Worm (Caenorhabditis elegans) whole organism, L2 larva: ENCODE data around the gene smoc-1.

Source experiments
- C34F6.9 ChIP-seq: fragments of 150-350 bp; optimal IDR thresholded peaks from 2 replicates; lab custom pipeline; 2014; ENCODE audit warnings: missing biosample characterization, missing genetic modification characterization
- F13H6.1 ChIP-seq: sonication (generic microtip); optimal IDR thresholded peaks from 2 replicates; lab custom pipeline; 2016; ENCODE audit warnings: missing genetic modification characterization, missing compliant biosample characterization
- R02D3.7 ChIP-seq: fragments of 150-350 bp; optimal IDR thresholded peaks from 2 replicates; lab custom pipeline; 2014; ENCODE audit warnings: missing biosample characterization, missing genetic modification characterization
- Y55F3AM.14 ChIP-seq: fragments of 200-800 bp; sonication (Bioruptor generic); optimal IDR thresholded peaks from 2 replicates; lab custom pipeline; 2018; ENCODE audit warnings: mild to moderate bottlenecking, missing genetic modification characterization, missing compliant biosample characterization
- ZK546.5 ChIP-seq: sonication (generic microtip); optimal IDR thresholded peaks from 2 replicates; lab custom pipeline; 2017; ENCODE audit warnings: missing biosample characterization, missing genetic modification characterization
- alr-1 ChIP-seq: fragments of 150-350 bp; optimal IDR thresholded peaks from 2 replicates; lab custom pipeline; 2014; ENCODE audit warnings: missing biosample characterization, missing genetic modification characterization
- ama-1 ChIP-seq: fragments of 150-350 bp; optimal IDR thresholded peaks from 2 replicates; lab custom pipeline; 2018; ENCODE audit warnings: inconsistent platforms
- blmp-1 ChIP-seq: sonication (generic microtip); optimal IDR thresholded peaks from 2 replicates; lab custom pipeline; 2017; ENCODE audit warnings: missing genetic modification characterization, mild to moderate bottlenecking, missing compliant biosample characterization, antibody characterized with exemption, moderate library complexity; ENCODE audit not compliant: insufficient read depth
- ceh-16 ChIP-seq: fragments of 150-350 bp; optimal IDR thresholded peaks from 2 replicates; lab custom pipeline; 2014; ENCODE audit warnings: missing biosample characterization, missing genetic modification characterization
- ceh-82 ChIP-seq: fragments of 150-350 bp; optimal IDR thresholded peaks from 2 replicates; lab custom pipeline; 2014; ENCODE audit warnings: missing biosample characterization, missing genetic modification characterization
- crh-2 ChIP-seq: sonication (generic microtip); optimal IDR thresholded peaks from 2 replicates; lab custom pipeline; 2017; ENCODE audit warnings: missing biosample characterization, missing genetic modification characterization
- dmd-4 ChIP-seq: sonication (generic microtip); optimal IDR thresholded peaks from 2 replicates; lab custom pipeline; 2017; ENCODE audit warnings: missing biosample characterization, missing genetic modification characterization
- egl-27 ChIP-seq: sonication (generic microtip); optimal IDR thresholded peaks from 3 replicates; lab custom pipeline; 2017; ENCODE audit warnings: missing biosample characterization, missing genetic modification reagents, missing genetic modification characterization
- elt-1 ChIP-seq: fragments of 150-350 bp; optimal IDR thresholded peaks from 2 replicates; lab custom pipeline; 2014; ENCODE audit warnings: missing biosample characterization, missing genetic modification characterization
- fos-1 ChIP-seq: fragments of 150-350 bp; optimal IDR thresholded peaks from 2 replicates; lab custom pipeline; 2014; ENCODE audit warnings: missing biosample characterization, missing genetic modification characterization
- lin-11 ChIP-seq: fragments of 150-350 bp; sonication (generic microtip); optimal IDR thresholded peaks from 2 replicates; lab custom pipeline; 2014; ENCODE audit warnings: missing biosample characterization, missing genetic modification characterization, inconsistent platforms, mixed read lengths
- lin-13 ChIP-seq: fragments of 150-350 bp; optimal IDR thresholded peaks from 2 replicates; lab custom pipeline; 2014; ENCODE audit warnings: missing biosample characterization, missing genetic modification reagents, missing genetic modification characterization
- lin-39 ChIP-seq: fragments of 150-350 bp; optimal IDR thresholded peaks from 2 replicates; lab custom pipeline; 2014; ENCODE audit warnings: missing biosample characterization, missing genetic modification reagents, missing genetic modification characterization
- lsy-2 ChIP-seq, 2 experiments: fragments of 150-350 bp in 1 of 2; sonication (generic microtip) in 1 of 2; optimal IDR thresholded peaks; 2 replicates each; lab custom pipeline; 2014 to 2017; ENCODE audit warnings: missing biosample characterization in 2 of 2, missing genetic modification characterization in 2 of 2
- mab-5 ChIP-seq: fragments of 150-350 bp; optimal IDR thresholded peaks from 2 replicates; lab custom pipeline; 2014; ENCODE audit warnings: missing biosample characterization, missing genetic modification characterization
- mbf-1 ChIP-seq: sonication (generic microtip); optimal IDR thresholded peaks from 2 replicates; lab custom pipeline; 2017; ENCODE audit warnings: missing biosample characterization, missing genetic modification characterization
- mdl-1 ChIP-seq, 2 experiments: fragments of 150-350 bp in 1 of 2; sonication (generic microtip) in 1 of 2; optimal IDR thresholded peaks; 2 replicates each; lab custom pipeline; 2017; ENCODE audit warnings: missing biosample characterization in 2 of 2, missing genetic modification characterization in 2 of 2
- nhr-10 ChIP-seq: sonication (generic microtip); optimal IDR thresholded peaks from 2 replicates; lab custom pipeline; 2017; ENCODE audit warnings: missing biosample characterization, missing genetic modification characterization
- nhr-12 ChIP-seq: fragments of 150-350 bp; optimal IDR thresholded peaks from 2 replicates; lab custom pipeline; 2014; ENCODE audit warnings: missing biosample characterization, missing genetic modification characterization
- nhr-129 ChIP-seq: fragments of 150-350 bp; optimal IDR thresholded peaks from 2 replicates; lab custom pipeline; 2014; ENCODE audit warnings: missing biosample characterization, missing genetic modification characterization
- nhr-21 ChIP-seq: fragments of 150-350 bp; optimal IDR thresholded peaks from 2 replicates; lab custom pipeline; 2014; ENCODE audit warnings: missing biosample characterization, missing genetic modification characterization
- nhr-25 ChIP-seq: fragments of 150-350 bp; sonication (generic microtip); optimal IDR thresholded peaks from 3 replicates; lab custom pipeline; 2014; ENCODE audit warnings: missing biosample characterization, missing genetic modification characterization
- nhr-77 ChIP-seq: fragments of 150-350 bp; optimal IDR thresholded peaks from 2 replicates; lab custom pipeline; 2014; ENCODE audit warnings: missing biosample characterization, missing genetic modification characterization
- peb-1 ChIP-seq: fragments of 150-350 bp; optimal IDR thresholded peaks from 2 replicates; lab custom pipeline; 2014; ENCODE audit warnings: missing biosample characterization, missing genetic modification characterization
- sma-3 ChIP-seq: sonication (generic microtip); optimal IDR thresholded peaks from 2 replicates; lab custom pipeline; 2016; ENCODE audit warnings: missing genetic modification reagents, missing genetic modification characterization, missing compliant biosample characterization
- sma-9 ChIP-seq, 2 experiments: fragments of 150-350 bp in 1 of 2; sonication (generic microtip) in 1 of 2; optimal IDR thresholded peaks; 2 replicates each; lab custom pipeline; 2014 to 2016; ENCODE audit warnings: missing genetic modification characterization in 2 of 2, mild to moderate bottlenecking in 1 of 2, missing biosample characterization in 1 of 2, missing compliant biosample characterization in 1 of 2, missing genetic modification reagents in 1 of 2, moderate library complexity in 1 of 2
- snpc-4 ChIP-seq: fragments of 150-350 bp; optimal IDR thresholded peaks from 2 replicates; lab custom pipeline; 2014; ENCODE audit warnings: missing biosample characterization, missing genetic modification characterization
- unc-39 ChIP-seq: fragments of 150-350 bp; optimal IDR thresholded peaks from 2 replicates; lab custom pipeline; 2014; ENCODE audit warnings: missing biosample characterization, missing genetic modification characterization
- unc-55 ChIP-seq: fragments of 150-350 bp; sonication (generic microtip); optimal IDR thresholded peaks from 3 replicates; lab custom pipeline; 2014; ENCODE audit warnings: missing biosample characterization, missing genetic modification reagents, missing genetic modification characterization
- unc-62 ChIP-seq: fragments of 150-350 bp; optimal IDR thresholded peaks from 2 replicates; lab custom pipeline; 2014; ENCODE audit warnings: missing biosample characterization, missing genetic modification reagents, missing genetic modification characterization
- ztf-1 ChIP-seq: fragments of 200-800 bp; sonication (Bioruptor generic); conservative IDR thresholded peaks from 2 replicates; pipeline ENCODE4 v1.3.6; 2022; ENCODE audit warnings: missing genetic modification characterization, missing compliant biosample characterization

The smoc-1 gene

ce11 chrV:11787258-11787657, 29.8 kb downstream of the smoc-1 start, which contains the start of gene F55A11.7:
TSS of gene F55A11.7 (minus strand) at chrV:11787443.
- no peak for TF ChIP-seq unc-55
- no peak for TF ChIP-seq snpc-4 (tag; lab: Kevin White, UChicago)
- no peak for TF ChIP-seq F13H6.1 (tag; lab: Kevin White, UChicago)
- TF ChIP-seq blmp-1 (tag; lab: Kevin White, UChicago): no peak

ce11 chrV:11787742-11788238, 30.3 kb downstream of the smoc-1 start, which contains the start of gene F55A11.8:
TSS of gene F55A11.8 (plus strand) at chrV:11788188.
- TF ChIP-seq elt-1 (no peak), nhr-10 (tag; lab: Kevin White, UChicago) (no peak), ZK546.5 (tag; lab: Kevin White, UChicago) (no peak), F13H6.1 (tag; lab: Kevin White, UChicago) (no peak), nhr-21 (tag; lab: Kevin White, UChicago) (no peak), ama-1 (lab: Kevin White, UChicago) (no peak), nhr-12 (tag; lab: Kevin White, UChicago) (no peak), mab-5 (tag; lab: Kevin White, UChicago) (no peak), peb-1 (no peak), dmd-4 (tag; lab: Kevin White, UChicago) (no peak), nhr-25 (tag; lab: Kevin White, UChicago) (no peak), blmp-1 (tag; lab: Kevin White, UChicago) (no peak), nhr-129 (tag; lab: Kevin White, UChicago) (no peak)

ce11 chrV:11789474-11789873, 32.0 kb downstream of the smoc-1 start, which contains the start of gene D2023.1:
TSS of gene D2023.1 (plus strand) at chrV:11789550.
- no peak for TF ChIP-seq Y55F3AM.14
- TF ChIP-seq lin-11 (tag; lab: Kevin White, UChicago): no peak
- no peak for TF ChIP-seq egl-27 (tag; lab: Kevin White, UChicago)
- TF ChIP-seq nhr-77 (tag; lab: Kevin White, UChicago): no peak
- no peak for TF ChIP-seq nhr-25 (tag; lab: Kevin White, UChicago)
- no peak for TF ChIP-seq ztf-1 (GFP tag; lab: Robert Waterston, UW)
- TF ChIP-seq unc-39 (tag; lab: Kevin White, UChicago): no peak
- no peak for TF ChIP-seq alr-1 (tag; lab: Kevin White, UChicago)
- TF ChIP-seq R02D3.7: no peak
- TF ChIP-seq nhr-21 (tag; lab: Kevin White, UChicago): no peak
- no peak for TF ChIP-seq elt-1
- TF ChIP-seq ceh-16: no peak
- no peak for TF ChIP-seq nhr-12 (tag; lab: Kevin White, UChicago)
- no peak for TF ChIP-seq lin-39 (tag; lab: Kevin White, UChicago)
- no peak for TF ChIP-seq ceh-82 (tag; lab: Kevin White, UChicago)
- no peak for TF ChIP-seq mbf-1 (tag; lab: Kevin White, UChicago)
- no peak for TF ChIP-seq mab-5 (tag; lab: Kevin White, UChicago)
- TF ChIP-seq crh-2 (tag; lab: Kevin White, UChicago): no peak

ce11 chrV:11794172-11794571, 36.7 kb downstream of the smoc-1 start:
- no peak for TF ChIP-seq lsy-2 (tag; optimal IDR thresholded peaks at IDR 0.05; lab: Kevin White, UChicago)
- no peak for TF ChIP-seq lin-11 (tag; lab: Kevin White, UChicago)
- TF ChIP-seq elt-1: no peak
- TF ChIP-seq ama-1 (lab: Kevin White, UChicago): no peak
- TF ChIP-seq nhr-77 (tag; lab: Kevin White, UChicago): no peak
- TF ChIP-seq nhr-25 (tag; lab: Kevin White, UChicago): peak; percentile 81
- TF ChIP-seq sma-9 (GFP tag; optimal IDR thresholded peaks at IDR 0.05; lab: Kevin White, UChicago): no peak
- no peak for TF ChIP-seq sma-9 (tag; optimal IDR thresholded peaks at IDR 0.05; lab: Kevin White, UChicago)
- TF ChIP-seq unc-55: no peak
- no peak for TF ChIP-seq ztf-1 (GFP tag; lab: Robert Waterston, UW)
- TF ChIP-seq lin-39 (tag; lab: Kevin White, UChicago): no peak
- no peak for TF ChIP-seq nhr-10 (tag; lab: Kevin White, UChicago)
- no peak for TF ChIP-seq unc-39 (tag; lab: Kevin White, UChicago)
- peak; percentile 38 for TF ChIP-seq blmp-1 (tag; lab: Kevin White, UChicago)
- no peak for TF ChIP-seq fos-1
- TF ChIP-seq nhr-21 (tag; lab: Kevin White, UChicago): no peak
- no peak for TF ChIP-seq lin-13 (GFP tag; lab: Kevin White, UChicago)

- TF ChIP-seq unc-62 (no peak), mdl-1 (tag; optimal IDR thresholded peaks at IDR 0.05; lab: Kevin White, UChicago) (peak in 1 of 2 experiments; percentile 2), nhr-21 (tag; lab: Kevin White, UChicago) (peak; percentile 73), elt-1 (no peak), sma-9 (GFP tag; optimal IDR thresholded peaks at IDR 0.05; lab: Kevin White, UChicago) (peak; percentile 79), sma-9 (tag; optimal IDR thresholded peaks at IDR 0.05; lab: Kevin White, UChicago) (no peak), egl-27 (tag; lab: Kevin White, UChicago) (peak; percentile 69), C34F6.9 (tag; lab: Kevin White, UChicago) (no peak), nhr-25 (tag; lab: Kevin White, UChicago) (peak; percentile 52), sma-3 (GFP tag; lab: Kevin White, UChicago) (peak; percentile 59)
Observed at ce11 chrV:11795352-11795751, 37.9 kb downstream of the smoc-1 start.
